Fruit fly (Drosophila melanogaster) whole organism, adult: ENCODE measurements around the gene Pgk.

ENCODE experiments used
- CG11617 ChIP-seq: fragments of 200-800 bp; sonication (Bioruptor generic); optimal IDR thresholded peaks from 2 replicates; lab custom pipeline; 2017; ENCODE audit warnings: mild to moderate bottlenecking, missing biosample characterization, missing genetic modification reagents, missing genetic modification characterization
- CG12768 ChIP-seq: fragments of 200-800 bp; sonication (Bioruptor generic); optimal IDR thresholded peaks from 2 replicates; lab custom pipeline; 2017; ENCODE audit warnings: missing biosample characterization, missing genetic modification characterization, mild to moderate bottlenecking, moderate library complexity, missing genetic modification reagents
- CG14711 ChIP-seq: fragments of 200-800 bp; sonication (Bioruptor generic); optimal IDR thresholded peaks from 2 replicates; lab custom pipeline; 2018; ENCODE audit warnings: missing biosample characterization, mild to moderate bottlenecking, missing genetic modification characterization, moderate library complexity
- CG1620 ChIP-seq: fragments of 200-800 bp; sonication (Bioruptor generic); optimal IDR thresholded peaks from 2 replicates; lab custom pipeline; 2016; ENCODE audit warnings: missing biosample characterization, missing genetic modification characterization
- CG33017 ChIP-seq: fragments of 200-800 bp; sonication (Bioruptor generic); optimal IDR thresholded peaks from 2 replicates; lab custom pipeline; 2018; ENCODE audit warnings: missing biosample characterization, mild to moderate bottlenecking, missing genetic modification characterization, moderate library complexity
- CG5204 ChIP-seq: fragments of 200-800 bp; sonication (Bioruptor generic); optimal IDR thresholded peaks from 2 replicates; lab custom pipeline; 2016; ENCODE audit warnings: missing biosample characterization, missing genetic modification characterization
- CG7045 ChIP-seq: fragments of 200-800 bp; sonication (Bioruptor generic); optimal IDR thresholded peaks from 2 replicates; lab custom pipeline; 2017; ENCODE audit warnings: missing biosample characterization, mild to moderate bottlenecking, missing genetic modification characterization
- CG7101 ChIP-seq: fragments of 200-800 bp; sonication (Bioruptor generic); optimal IDR thresholded peaks from 2 replicates; lab custom pipeline; 2018; ENCODE audit warnings: missing biosample characterization, mild to moderate bottlenecking, missing genetic modification characterization, moderate library complexity
- Clk ChIP-seq: fragments of 200-800 bp; sonication (Bioruptor generic); optimal IDR thresholded peaks from 2 replicates; lab custom pipeline; 2017; ENCODE audit warnings: missing biosample characterization, missing genetic modification characterization
- Crg-1 ChIP-seq: fragments of 200-800 bp; sonication (Bioruptor generic); optimal IDR thresholded peaks from 2 replicates; lab custom pipeline; 2016; ENCODE audit warnings: missing biosample characterization, missing genetic modification characterization
- Hr96 ChIP-seq: fragments of 200-800 bp; sonication (Bioruptor generic); optimal IDR thresholded peaks from 2 replicates; lab custom pipeline; 2016; ENCODE audit warnings: missing biosample characterization, missing genetic modification characterization
- Mnt ChIP-seq: fragments of 200-800 bp; sonication (Bioruptor generic); optimal IDR thresholded peaks from 2 replicates; lab custom pipeline; 2016; ENCODE audit warnings: missing biosample characterization, mild to moderate bottlenecking, missing genetic modification characterization
- bab1 ChIP-seq: fragments of 200-800 bp; sonication (Bioruptor generic); optimal IDR thresholded peaks from 3 replicates; lab custom pipeline; 2019; ENCODE audit warnings: missing biosample characterization, mild to moderate bottlenecking, missing genetic modification characterization, moderate library complexity
- cic ChIP-seq: fragments of 200-800 bp; sonication (Bioruptor generic); optimal IDR thresholded peaks from 2 replicates; lab custom pipeline; 2017; ENCODE audit warnings: missing biosample characterization, mild to moderate bottlenecking, missing genetic modification characterization, moderate library complexity
- cnc ChIP-seq, 2 experiments: fragments of >200 bp; optimal IDR thresholded peaks; 2 replicates each; lab custom pipeline; 2017
- kay ChIP-seq: fragments of 200-800 bp; sonication (Bioruptor generic); peaks from one replicate; lab custom pipeline; 2016; ENCODE audit warnings: missing biosample characterization, missing genetic modification characterization, borderline replicate concordance
- ovo ChIP-seq: fragments of 200-800 bp; sonication (Bioruptor generic); optimal IDR thresholded peaks from 2 replicates; lab custom pipeline; 2016; ENCODE audit warnings: missing biosample characterization, missing genetic modification characterization
- pad ChIP-seq: fragments of 200-800 bp; sonication (Bioruptor generic); optimal IDR thresholded peaks from 3 replicates; lab custom pipeline; 2017; ENCODE audit warnings: missing biosample characterization, missing genetic modification characterization, mild to moderate bottlenecking, moderate library complexity, missing genetic modification reagents
- tj ChIP-seq: fragments of 200-800 bp; sonication (Bioruptor generic); optimal IDR thresholded peaks from 3 replicates; lab custom pipeline; 2017; ENCODE audit warnings: missing biosample characterization, mild to moderate bottlenecking, missing genetic modification characterization, moderate library complexity
- toe ChIP-seq: fragments of 200-800 bp; sonication (Bioruptor generic); optimal IDR thresholded peaks from 2 replicates; lab custom pipeline; 2016; ENCODE audit warnings: missing biosample characterization, missing genetic modification characterization

The Pgk gene

DNA sequence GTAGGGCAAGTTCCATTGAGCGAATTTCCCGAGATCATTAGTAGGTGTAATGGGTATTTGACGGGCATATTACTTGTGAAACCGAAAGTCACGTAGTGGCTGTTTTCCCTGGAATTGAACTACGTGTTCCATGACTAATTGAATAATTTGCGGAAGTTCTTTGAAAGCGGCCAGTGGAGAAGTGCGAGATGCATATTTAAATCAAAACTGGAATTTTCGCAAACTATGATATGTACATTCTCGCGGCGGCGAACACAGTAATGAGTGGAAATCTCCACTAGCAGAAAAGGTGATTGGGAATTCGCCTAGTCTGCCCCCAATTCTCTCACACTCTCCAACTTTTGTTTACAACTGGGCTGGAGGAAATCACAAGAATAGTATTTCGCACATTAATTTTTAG lies 17.9 kb downstream of the Pgk start:
- TF ChIP-seq kay (GFP tag; lab: Kevin White, UChicago), result no peak
- no peak for TF ChIP-seq cnc (optimal IDR thresholded peaks at IDR 0.05; lab: Kevin White, UChicago)
- TF ChIP-seq CG12768 (GFP tag; lab: Kevin White, UChicago), result peak; percentile 0
- no peak for TF ChIP-seq cic (GFP tag; lab: Kevin White, UChicago)
- no peak for TF ChIP-seq CG11617
- TF ChIP-seq CG1620 (GFP tag; lab: Kevin White, UChicago), result peak; percentile 11
- TF ChIP-seq CG14711, result no peak
- no peak for TF ChIP-seq Clk (GFP tag; lab: Kevin White, UChicago)
- no peak for TF ChIP-seq CG5204 (GFP tag; lab: Kevin White, UChicago)

DNA sequence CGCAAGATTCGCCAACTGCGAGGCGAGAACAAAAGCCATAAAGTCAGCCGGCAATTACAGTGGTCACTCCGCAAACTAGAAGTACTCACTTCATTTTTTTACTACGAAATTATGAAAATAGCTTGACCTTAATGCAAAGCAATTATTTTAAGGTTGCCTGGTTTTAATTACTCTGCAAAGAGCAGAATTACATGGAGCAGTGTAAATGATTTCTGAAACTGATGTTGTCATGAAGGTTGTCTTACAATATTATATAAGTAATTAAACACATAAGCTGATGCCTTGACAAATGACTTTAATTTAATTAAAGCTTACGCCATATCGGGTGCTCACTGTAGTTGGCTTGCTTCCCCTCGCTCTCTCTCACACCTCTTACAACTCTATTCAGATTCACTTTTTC lies 18.7 kb downstream of the Pgk start:
- TF ChIP-seq CG14711 (peak; percentile 60), CG5204 (GFP tag; lab: Kevin White, UChicago) (no peak), toe (GFP tag; lab: Kevin White, UChicago) (peak; percentile 34), pad (GFP tag; lab: Kevin White, UChicago) (peak; percentile 61), Crg-1 (peak; percentile 48), ovo (GFP tag; lab: Kevin White, UChicago) (no peak), Hr96 (GFP tag; lab: Kevin White, UChicago) (peak; percentile 9), Mnt (GFP tag; lab: Kevin White, UChicago) (no peak), kay (GFP tag; lab: Kevin White, UChicago) (peak; percentile 25), CG7045 (GFP tag; lab: Kevin White, UChicago) (peak; percentile 52), CG1620 (GFP tag; lab: Kevin White, UChicago) (peak; percentile 38), CG33017 (tag; lab: Kevin White, UChicago) (no peak), CG7101 (peak; percentile 65), tj (GFP tag; lab: Kevin White, UChicago) (peak; percentile 42), bab1 (GFP tag; lab: Kevin White, UChicago) (peak; percentile 90), CG11617 (peak; percentile 47)

DNA sequence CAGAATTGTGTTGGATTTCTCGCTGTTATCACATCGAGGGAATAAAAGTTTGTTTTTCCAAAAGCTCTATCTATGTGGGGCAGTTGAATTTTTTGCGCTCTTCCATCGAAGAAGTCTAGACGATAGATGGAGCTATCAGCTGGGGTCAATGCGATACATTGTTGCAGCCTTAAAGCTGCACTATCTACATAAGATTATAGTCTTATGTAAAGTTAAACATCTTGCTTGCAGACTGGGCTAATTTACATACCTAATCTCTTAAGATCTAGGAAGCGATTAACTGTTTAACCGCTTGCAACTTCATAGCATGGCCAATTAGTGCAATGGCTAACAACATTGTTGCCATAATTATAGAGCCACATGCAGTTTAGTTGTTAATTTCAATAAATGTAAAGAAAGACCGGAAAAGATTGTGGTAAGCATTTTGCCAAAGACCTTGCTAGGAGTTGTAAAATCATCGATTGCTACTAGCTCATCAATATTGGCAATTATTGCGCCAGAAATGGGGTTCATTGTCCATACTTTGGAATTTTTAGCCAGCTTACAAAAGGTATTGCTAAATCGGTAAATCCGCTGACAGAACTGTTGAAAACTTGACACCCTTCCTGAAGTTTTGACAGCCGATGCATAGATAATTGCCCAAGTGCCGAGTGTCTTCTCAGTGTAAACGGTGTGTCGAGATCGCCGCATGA lies 20.6 kb downstream of the Pgk start:
- TF ChIP-seq CG5204 (GFP tag; lab: Kevin White, UChicago) (no peak), tj (GFP tag; lab: Kevin White, UChicago) (peak; percentile 92)

DNA sequence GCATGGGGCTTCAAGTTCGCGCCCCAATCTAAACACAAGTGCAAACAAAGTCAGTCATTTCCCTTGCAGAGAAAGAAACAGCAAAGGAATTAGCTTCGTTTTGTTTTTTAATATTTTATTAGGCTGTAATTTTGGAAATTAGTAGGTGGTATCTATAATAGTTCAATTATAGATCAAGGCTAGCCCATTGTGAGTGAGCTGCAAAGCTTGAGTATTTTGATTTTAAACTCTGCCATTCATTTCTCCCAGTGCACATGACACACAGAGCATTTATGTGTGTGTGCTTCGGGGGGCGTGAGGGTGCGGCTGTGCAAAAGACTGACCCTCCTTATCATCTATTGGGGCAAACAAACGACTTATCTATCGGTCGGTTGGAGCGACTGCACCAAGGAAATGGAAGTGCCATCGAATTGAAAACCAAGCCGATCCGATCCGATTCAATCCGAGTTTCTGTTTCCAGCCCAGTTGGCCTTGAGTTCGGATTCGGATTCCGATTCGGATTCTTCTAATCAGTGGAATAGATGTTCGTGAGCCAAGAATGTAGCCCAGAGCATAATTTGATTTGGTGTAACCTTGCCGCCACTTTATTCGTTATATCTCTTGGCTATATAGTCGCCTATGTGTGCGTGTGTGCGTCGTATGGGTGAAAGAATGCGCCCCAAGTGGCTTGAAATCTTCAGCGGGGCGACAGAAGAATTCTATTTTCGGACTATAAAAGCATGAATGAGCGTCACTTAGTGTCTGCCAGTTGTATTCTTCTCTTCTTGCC lies 21.3 kb downstream of the Pgk start:
- peak; percentile 43 for TF ChIP-seq CG5204 (GFP tag; lab: Kevin White, UChicago)
- peak; percentile 54 for TF ChIP-seq CG7101
- no peak for TF ChIP-seq ovo (GFP tag; lab: Kevin White, UChicago)
- TF ChIP-seq Mnt (GFP tag; lab: Kevin White, UChicago), result no peak
- peak; percentile 23 for TF ChIP-seq CG33017 (tag; lab: Kevin White, UChicago)
- TF ChIP-seq toe (GFP tag; lab: Kevin White, UChicago), result peak; percentile 47
- peak; percentile 59 for TF ChIP-seq kay (GFP tag; lab: Kevin White, UChicago)
- peak; percentile 43 for TF ChIP-seq CG7045 (GFP tag; lab: Kevin White, UChicago)
- TF ChIP-seq CG1620 (GFP tag; lab: Kevin White, UChicago), result peak; percentile 17
- no peak for TF ChIP-seq Crg-1
- TF ChIP-seq CG14711, result peak; percentile 49
- TF ChIP-seq CG11617, result peak; percentile 45

DNA sequence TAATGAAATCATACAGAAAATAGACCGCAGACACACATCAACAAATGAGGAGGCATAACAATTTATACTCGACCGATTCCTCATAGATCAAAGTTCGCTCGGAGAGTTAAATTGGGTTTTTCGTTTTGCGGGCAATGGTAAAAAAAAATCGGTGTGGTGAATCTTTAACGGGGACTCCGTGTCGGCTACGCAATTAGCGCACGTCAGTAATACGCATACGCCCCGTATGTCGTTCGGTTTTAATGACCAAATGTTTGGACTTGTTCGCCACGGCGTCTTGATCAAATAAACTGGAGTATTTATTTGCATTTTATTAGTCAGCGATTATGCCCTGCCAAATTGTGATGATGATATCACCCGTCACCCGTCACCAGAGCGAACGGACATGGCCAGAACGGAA lies 22.1 kb downstream of the Pgk start:
- no peak for TF ChIP-seq CG7045 (GFP tag; lab: Kevin White, UChicago)
- TF ChIP-seq cic (GFP tag; lab: Kevin White, UChicago), result no peak
- TF ChIP-seq CG33017 (tag; lab: Kevin White, UChicago), result no peak
- no peak for TF ChIP-seq ovo (GFP tag; lab: Kevin White, UChicago)
- no peak for TF ChIP-seq cnc (optimal IDR thresholded peaks at IDR 0.05; lab: Kevin White, UChicago)
- no peak for TF ChIP-seq Clk (GFP tag; lab: Kevin White, UChicago)
- TF ChIP-seq CG1620 (GFP tag; lab: Kevin White, UChicago), result no peak
- peak; percentile 73 for TF ChIP-seq kay (GFP tag; lab: Kevin White, UChicago)
- TF ChIP-seq Mnt (GFP tag; lab: Kevin White, UChicago), result no peak

DNA sequence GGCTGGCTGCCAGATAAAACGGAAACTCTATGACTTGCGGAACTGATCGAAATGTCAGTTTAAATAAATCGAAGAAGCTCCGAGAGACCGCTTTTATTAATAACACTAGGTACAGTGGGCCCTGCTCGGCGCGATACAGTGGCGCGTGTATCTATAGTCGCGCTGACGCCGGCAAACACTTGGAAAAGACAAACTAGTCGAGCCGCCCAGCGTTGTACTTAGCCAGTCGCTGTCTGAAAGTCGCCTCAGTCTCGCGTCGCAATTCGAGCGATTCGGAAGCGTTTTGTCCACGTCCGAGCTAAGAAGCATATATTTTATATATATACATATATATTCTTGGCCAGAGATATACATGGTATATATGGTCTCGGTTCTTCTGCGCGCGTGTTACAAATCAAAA lies 23.0 kb downstream of the Pgk start:
- TF ChIP-seq CG11617, result peak; percentile 14
- no peak for TF ChIP-seq toe (GFP tag; lab: Kevin White, UChicago)
- peak; percentile 63 for TF ChIP-seq Mnt (GFP tag; lab: Kevin White, UChicago)
- TF ChIP-seq tj (GFP tag; lab: Kevin White, UChicago), result peak; percentile 75
- peak; percentile 26 for TF ChIP-seq bab1 (GFP tag; lab: Kevin White, UChicago)
- peak; percentile 54 for TF ChIP-seq CG14711
- peak; percentile 9 for TF ChIP-seq Hr96 (GFP tag; lab: Kevin White, UChicago)
- TF ChIP-seq CG12768 (GFP tag; lab: Kevin White, UChicago), result peak; percentile 59
- peak; percentile 12 for TF ChIP-seq pad (GFP tag; lab: Kevin White, UChicago)
- no peak for TF ChIP-seq ovo (GFP tag; lab: Kevin White, UChicago)
- no peak for TF ChIP-seq cnc (optimal IDR thresholded peaks at IDR 0.05; lab: Kevin White, UChicago)
- peak; percentile 44 for TF ChIP-seq CG7045 (GFP tag; lab: Kevin White, UChicago)
- no peak for TF ChIP-seq Clk (GFP tag; lab: Kevin White, UChicago)
- TF ChIP-seq CG7101, result peak; percentile 42
- TF ChIP-seq kay (GFP tag; lab: Kevin White, UChicago), result peak; percentile 9
- peak; percentile 5 for TF ChIP-seq Crg-1
- peak; percentile 50 for TF ChIP-seq cic (GFP tag; lab: Kevin White, UChicago)
- TF ChIP-seq CG1620 (GFP tag; lab: Kevin White, UChicago), result no peak
- TF ChIP-seq CG33017 (tag; lab: Kevin White, UChicago), result peak; percentile 72
- no peak for TF ChIP-seq CG5204 (GFP tag; lab: Kevin White, UChicago)
